Fruit fly (Drosophila melanogaster): Measurements from ENCODE around the gene CG14711.
A peak's percentile ranks its signal among the peaks of the same experiment; 100 is the strongest.

The CG14711 gene

DNA sequence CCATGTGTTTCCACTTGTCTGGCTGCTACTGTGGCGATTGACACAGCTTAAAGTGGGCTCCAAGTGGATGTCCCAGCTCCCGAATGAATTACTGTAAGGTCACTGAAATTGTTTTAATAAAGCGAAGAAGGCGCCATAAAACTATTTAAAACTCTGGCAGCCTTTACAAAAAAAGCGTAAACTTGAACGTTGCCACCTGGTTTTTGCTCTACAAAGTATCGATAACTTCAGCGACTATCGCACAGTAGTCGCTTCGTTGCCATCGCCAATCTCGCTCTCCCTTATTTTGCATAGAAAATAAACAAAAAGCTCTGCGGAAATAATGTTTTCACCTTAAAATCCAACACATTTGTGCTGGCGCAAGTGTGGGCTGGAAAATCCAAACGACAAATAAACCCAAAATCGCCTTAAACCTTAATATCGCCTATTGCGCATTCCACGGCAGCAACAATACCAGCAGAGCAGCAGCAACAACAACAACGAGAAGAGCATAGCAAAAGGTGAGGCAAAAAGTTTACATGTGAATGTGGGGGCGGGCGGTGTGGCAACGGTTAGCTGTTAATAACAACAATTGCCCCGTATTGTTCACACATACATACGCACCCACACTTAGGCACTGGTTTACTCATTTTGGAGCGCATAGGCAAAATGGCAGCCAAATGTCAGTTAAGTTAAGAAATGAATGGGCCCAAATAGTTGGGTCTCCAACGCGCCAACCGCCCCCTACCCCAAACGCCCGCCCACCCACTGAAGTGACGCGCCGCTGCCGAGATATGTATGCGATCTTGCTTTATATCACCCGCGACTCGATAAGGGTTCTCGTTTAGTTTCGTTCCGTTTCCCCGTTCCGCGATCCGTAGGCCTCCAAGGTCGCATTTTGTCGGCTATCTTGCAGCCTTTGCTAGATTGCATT, 41.5 kb upstream of the CG14711 start, which contains the start of gene wkd (continued):
- TF ChIP-seq Poxn (GFP tag; IDR thresholded peaks at IDR 0.05) (no peak), CG12219 (GFP tag; optimal IDR thresholded peaks at IDR 0.05) (no peak), CG6254 (GFP tag; optimal IDR thresholded peaks at IDR 0.05) (no peak), jumu (GFP tag; optimal IDR thresholded peaks at IDR 0.05) (peak; percentile 45), esg (GFP tag; conservative IDR thresholded peaks at IDR 0.05) (no peak), Adf1 (GFP tag; IDR thresholded peaks at IDR 0.05) (peak; percentile 49; the same call in 1 of the 2 replicates), Rfx (GFP tag; IDR thresholded peaks at IDR 0.05) (no peak), HLH4C (GFP tag; IDR thresholded peaks at IDR 0.05; ENCODE audit: partially characterized antibody) (peak; percentile 78), CG4730 (GFP tag; IDR thresholded peaks at IDR 0.05) (no peak), CG4617 (GFP tag; optimal IDR thresholded peaks at IDR 0.05; ENCODE audit: borderline replicate concordance) (peak; percentile 87), CG13287 (GFP tag; IDR thresholded peaks at IDR 0.05; ENCODE audit: partially characterized antibody) (peak; percentile 94), Atf3 (GFP tag; optimal IDR thresholded peaks at IDR 0.05) (no peak), Vsx1 (GFP tag; optimal IDR thresholded peaks at IDR 0.05) (no peak), CG9932 (GFP tag; IDR thresholded peaks at IDR 0.05) (peak; percentile 57; the same call in 1 of the 2 replicates), CHES-1-like (GFP tag; optimal IDR thresholded peaks at IDR 0.05) (peak; percentile 52), Atf6 (GFP tag; IDR thresholded peaks at IDR 0.05) (no peak), CG12104 (GFP tag; optimal IDR thresholded peaks at IDR 0.05) (no peak), tna (GFP tag; IDR thresholded peaks at IDR 0.05; ENCODE audit: partially characterized antibody) (peak; percentile 75; the same call in 1 of the 2 replicates), emc (GFP tag; optimal IDR thresholded peaks at IDR 0.05) (no peak), CG32772 (GFP tag; IDR thresholded peaks at IDR 0.05) (no peak), CG18011 (GFP tag; optimal IDR thresholded peaks at IDR 0.05) (no peak), dan (GFP tag; IDR thresholded peaks at IDR 0.05) (no peak), YL-1 (GFP tag; optimal IDR thresholded peaks at IDR 0.05) (peak; percentile 83), h (optimal IDR thresholded peaks at IDR 0.05) (no peak), cas (GFP tag; IDR thresholded peaks at IDR 0.05) (no peak), sim (GFP tag; IDR thresholded peaks at IDR 0.05) (no peak), CG12744 (GFP tag; optimal IDR thresholded peaks at IDR 0.05) (no peak), Mes4 (GFP tag; optimal IDR thresholded peaks at IDR 0.05) (no peak), CG12769 (tag; optimal IDR thresholded peaks at IDR 0.05) (no peak), CG12942 (GFP tag; optimal IDR thresholded peaks at IDR 0.05) (no peak), CG2202 (tag; optimal IDR thresholded peaks at IDR 0.05) (no peak), CG3726 (GFP tag; IDR thresholded peaks at IDR 0.05) (no peak), CG14965 (GFP tag; optimal IDR thresholded peaks at IDR 0.05; ENCODE audit: borderline replicate concordance) (no peak), dimm (GFP tag; IDR thresholded peaks at IDR 0.05) (no peak), CG7963 (GFP tag; IDR thresholded peaks at IDR 0.05; ENCODE audit: partially characterized antibody) (peak; percentile 68; the same call in 2 of the 3 replicates), luna (GFP tag; optimal IDR thresholded peaks at IDR 0.05) (no peak), CG16813 (GFP tag; IDR thresholded peaks at IDR 0.05; ENCODE audit: partially characterized antibody) (peak; percentile 83), sob (GFP tag; IDR thresholded peaks at IDR 0.05) (0 out of 2 replicates have a peak, but pooled peaks have one; percentile 31), CG13123 (GFP tag; optimal IDR thresholded peaks at IDR 0.05) (no peak), CG4854 (GFP tag; optimal IDR thresholded peaks at IDR 0.05) (no peak), CG9727 (GFP tag; optimal IDR thresholded peaks at IDR 0.05) (no peak), lilli (GFP tag; optimal IDR thresholded peaks at IDR 0.05) (no peak), unpg (GFP tag; optimal IDR thresholded peaks at IDR 0.05) (no peak), CG3065 (GFP tag; optimal IDR thresholded peaks at IDR 0.05) (no peak), Bdp1 (GFP tag; optimal IDR thresholded peaks at IDR 0.05) (no peak), CG6689 (GFP tag; IDR thresholded peaks at IDR 0.05) (no peak), pros (GFP tag; optimal IDR thresholded peaks at IDR 0.05) (no peak), maf-S (GFP tag; optimal IDR thresholded peaks at IDR 0.05) (no peak), tup (GFP tag; optimal IDR thresholded peaks at IDR 0.05) (no peak), D19A (tag; optimal IDR thresholded peaks at IDR 0.05) (no peak)

All from whole organism, embryonic.